Worm (Caenorhabditis elegans) whole organism, L2 larva: Measurements from ENCODE around the gene F58F12.3.

Experiments used
- ZK546.5 ChIP-seq: sonication (generic microtip); optimal IDR thresholded peaks from 2 replicates; lab custom pipeline; 2017; ENCODE audit warnings: missing biosample characterization, missing genetic modification characterization
- lin-39 ChIP-seq: fragments of 150-350 bp; optimal IDR thresholded peaks from 2 replicates; lab custom pipeline; 2014; ENCODE audit warnings: missing biosample characterization, missing genetic modification reagents, missing genetic modification characterization

- TF ChIP-seq lin-39 (tag; lab: Kevin White, UChicago) (no peak), ZK546.5 (tag; lab: Kevin White, UChicago) (no peak)
Observed at ce11 chrII:6391195-6391594, at the start of gene F58F12.3.
